Fruit fly (Drosophila melanogaster) whole organism, wandering third instar larva: ENCODE data around the gene zormin.

Source experiments
- CG32264 ChIP-seq: fragments of 200-800 bp; sonication (Bioruptor generic); optimal IDR thresholded peaks from 2 replicates; lab custom pipeline; 2016; ENCODE audit warnings: missing biosample characterization, missing genetic modification characterization
- CG9705 ChIP-seq: fragments of 200-800 bp; sonication (Bioruptor generic); optimal IDR thresholded peaks from 2 replicates; lab custom pipeline; 2018; ENCODE audit warnings: missing biosample characterization, mild to moderate bottlenecking, missing genetic modification characterization
- CrebA ChIP-seq: fragments of 200-800 bp; sonication (Bioruptor generic); optimal IDR thresholded peaks from 2 replicates; lab custom pipeline; 2016; ENCODE audit warnings: missing biosample characterization, mild to moderate bottlenecking, missing genetic modification characterization, borderline replicate concordance
- Dfd ChIP-seq: fragments of >200 bp; optimal IDR thresholded peaks from 2 replicates; lab custom pipeline; 2017; ENCODE audit warnings: missing biosample characterization, missing genetic modification characterization
- Dif ChIP-seq: fragments of 200-275, 200-300 bp; sonication (Bioruptor generic); optimal IDR thresholded peaks from 2 replicates; lab custom pipeline; 2018; ENCODE audit warnings: missing biosample characterization, missing genetic modification characterization; ENCODE audit not compliant: partially characterized antibody
- GATAd ChIP-seq: sonication (Bioruptor generic); optimal IDR thresholded peaks from 2 replicates; lab custom pipeline; 2016; ENCODE audit warnings: missing biosample characterization, missing genetic modification characterization
- HLH106 ChIP-seq: fragments of 200-800 bp; optimal IDR thresholded peaks from 3 replicates; lab custom pipeline; 2019; ENCODE audit warnings: missing biosample characterization, mild to moderate bottlenecking, missing genetic modification characterization, moderate library complexity
- Hnf4 ChIP-seq: fragments of 200-800 bp; sonication (Bioruptor generic); optimal IDR thresholded peaks from 2 replicates; lab custom pipeline; 2016; ENCODE audit warnings: missing biosample characterization, mild to moderate bottlenecking, missing genetic modification characterization
- Hr78 ChIP-seq: fragments of >200 bp; optimal IDR thresholded peaks from 2 replicates; lab custom pipeline; 2017; ENCODE audit warnings: missing biosample characterization, missing genetic modification characterization
- Jra ChIP-seq: sonication (Bioruptor generic); optimal IDR thresholded peaks from 2 replicates; lab custom pipeline; 2016; ENCODE audit warnings: missing biosample characterization, missing genetic modification characterization
- Mio ChIP-seq: sonication (Bioruptor generic); optimal IDR thresholded peaks from 2 replicates; lab custom pipeline; 2016; ENCODE audit warnings: missing biosample characterization, missing genetic modification characterization
- OdsH ChIP-seq: fragments of 200-800 bp; sonication (Bioruptor generic); optimal IDR thresholded peaks from 2 replicates; lab custom pipeline; 2016; ENCODE audit warnings: missing biosample characterization, mild to moderate bottlenecking, missing genetic modification characterization
- Rel ChIP-seq, 2 experiments: fragments of 200-800 bp; sonication (Bioruptor generic) in 1 of 2; optimal IDR thresholded peaks; 2 replicates in 1 of 2; 3 replicates in 1 of 2; lab custom pipeline; 2016 to 2019; ENCODE audit warnings: mild to moderate bottlenecking in 2 of 2, missing biosample characterization in 2 of 2, missing genetic modification characterization in 2 of 2, moderate library complexity in 1 of 2
- Sp1 ChIP-seq: fragments of 200-800 bp; sonication (Bioruptor generic); optimal IDR thresholded peaks from 3 replicates; lab custom pipeline; 2019; ENCODE audit warnings: missing biosample characterization, mild to moderate bottlenecking, missing genetic modification characterization, moderate library complexity
- Vsx2 ChIP-seq: fragments of 200-300, 225-300 bp; sonication (Bioruptor generic); optimal IDR thresholded peaks from 2 replicates; lab custom pipeline; 2018; ENCODE audit warnings: missing biosample characterization, missing genetic modification characterization; ENCODE audit not compliant: partially characterized antibody
- brk ChIP-seq: fragments of 200-800 bp; sonication (Bioruptor generic); optimal IDR thresholded peaks from 2 replicates; lab custom pipeline; 2016; ENCODE audit warnings: missing biosample characterization, mild to moderate bottlenecking, missing genetic modification characterization
- dl ChIP-seq, 2 experiments: fragments of 175-275, 200-275 bp in 1 of 2; fragments of 200-275 bp in 1 of 2; sonication (Bioruptor generic); optimal IDR thresholded peaks; lab custom pipeline; 2018; ENCODE audit warnings: mild to moderate bottlenecking in 2 of 2, missing biosample characterization in 2 of 2, missing genetic modification characterization in 2 of 2, moderate library complexity in 2 of 2; ENCODE audit not compliant: partially characterized antibody in 2 of 2, insufficient read depth in 1 of 2
- dmrt93B ChIP-seq: fragments of 200-800 bp; sonication (Bioruptor generic); optimal IDR thresholded peaks from 2 replicates; lab custom pipeline; 2018; ENCODE audit warnings: missing biosample characterization, mild to moderate bottlenecking, missing genetic modification characterization
- dsf ChIP-seq: sonication (Bioruptor generic); optimal IDR thresholded peaks from 2 replicates; lab custom pipeline; 2016; ENCODE audit warnings: missing biosample characterization, missing genetic modification characterization, borderline replicate concordance
- ey ChIP-seq: fragments of 200-800 bp; sonication (Bioruptor generic); optimal IDR thresholded peaks from 2 replicates; lab custom pipeline; 2016; ENCODE audit warnings: missing biosample characterization, missing genetic modification characterization
- foxo ChIP-seq, 2 experiments: fragments of 200-800 bp; sonication (Bioruptor generic); optimal IDR thresholded peaks; 2 replicates in 1 of 2; 3 replicates in 1 of 2; lab custom pipeline; 2016 to 2017; ENCODE audit warnings: missing biosample characterization in 2 of 2, missing genetic modification characterization in 2 of 2
- fru ChIP-seq: fragments of 200-800 bp; sonication (Bioruptor generic); optimal IDR thresholded peaks from 3 replicates; lab custom pipeline; 2016; ENCODE audit warnings: missing biosample characterization, mild to moderate bottlenecking, missing genetic modification characterization
- h ChIP-seq: fragments of 200-800 bp; sonication (Bioruptor generic); optimal IDR thresholded peaks from 3 replicates; lab custom pipeline; 2016; ENCODE audit warnings: missing biosample characterization, mild to moderate bottlenecking, missing genetic modification characterization
- lola ChIP-seq: fragments of >200 bp; optimal IDR thresholded peaks from 2 replicates; lab custom pipeline; 2017; ENCODE audit warnings: missing biosample characterization, missing genetic modification characterization
- pan ChIP-seq: fragments of >200 bp; optimal IDR thresholded peaks from 2 replicates; lab custom pipeline; 2017
- psq ChIP-seq: fragments of 200-800 bp; sonication (Bioruptor generic); optimal IDR thresholded peaks from 3 replicates; lab custom pipeline; 2017; ENCODE audit warnings: missing biosample characterization, mild to moderate bottlenecking, missing genetic modification characterization, moderate library complexity
- rgr ChIP-seq: fragments of 200-800 bp; sonication (Bioruptor generic); optimal IDR thresholded peaks from 3 replicates; lab custom pipeline; 2016; ENCODE audit warnings: missing biosample characterization, mild to moderate bottlenecking, missing genetic modification characterization
- sage ChIP-seq: fragments of 200-800 bp; sonication (Bioruptor generic); optimal IDR thresholded peaks from 2 replicates; lab custom pipeline; 2016; ENCODE audit warnings: missing biosample characterization, mild to moderate bottlenecking, missing genetic modification characterization
- sv ChIP-seq: fragments of 200-800 bp; sonication (Bioruptor generic); optimal IDR thresholded peaks from 3 replicates; lab custom pipeline; 2016; ENCODE audit warnings: missing biosample characterization, missing genetic modification characterization
- tai ChIP-seq: sonication (Bioruptor generic); optimal IDR thresholded peaks from 2 replicates; lab custom pipeline; 2016; ENCODE audit warnings: missing biosample characterization, missing genetic modification characterization

zormin gene

dm6 chr3L:2191994-2192450 lies 40.5 kb upstream of the zormin start, which contains the start of gene CG5707:
Gene CG5707, minus strand, starts transcription at chr3L:2192221.
- TF ChIP-seq pan (lab: Kevin White, UChicago): no peak
- no peak for TF ChIP-seq CG9705 (GFP tag; lab: Kevin White, UChicago)
- TF ChIP-seq CG32264 (GFP tag; lab: Kevin White, UChicago): no peak
- no peak for TF ChIP-seq sage (GFP tag; lab: Kevin White, UChicago)
- TF ChIP-seq h (GFP tag; lab: Kevin White, UChicago): no peak
- no peak for TF ChIP-seq Rel (GFP tag; optimal IDR thresholded peaks at IDR 0.05; lab: Kevin White, UChicago)
- TF ChIP-seq Rel (tag; optimal IDR thresholded peaks at IDR 0.05; lab: Kevin White, UChicago): no peak
- no peak for TF ChIP-seq fru (GFP tag; lab: Kevin White, UChicago)
- no peak for TF ChIP-seq Dif (GFP tag; lab: Kevin White, UChicago)
- TF ChIP-seq GATAd (GFP tag; lab: Kevin White, UChicago): no peak
- TF ChIP-seq tai (GFP tag; lab: Kevin White, UChicago): no peak
- TF ChIP-seq Vsx2 (GFP tag; lab: Kevin White, UChicago): no peak
- TF ChIP-seq Hnf4 (GFP tag; lab: Kevin White, UChicago): no peak
- no peak for TF ChIP-seq brk (GFP tag; lab: Kevin White, UChicago)
- no peak for TF ChIP-seq dl (GFP tag; optimal IDR thresholded peaks at IDR 0.05; lab: Kevin White, UChicago; ENCODE audit: insufficient read depth in 1 of 2, partially characterized antibody in 2 of 2)
- no peak for TF ChIP-seq Jra
- TF ChIP-seq sv (GFP tag; lab: Kevin White, UChicago): no peak
- no peak for TF ChIP-seq rgr (GFP tag; lab: Kevin White, UChicago)
- no peak for TF ChIP-seq psq (GFP tag; lab: Kevin White, UChicago)
- no peak for TF ChIP-seq Dfd (GFP tag; lab: Kevin White, UChicago)

DNA sequence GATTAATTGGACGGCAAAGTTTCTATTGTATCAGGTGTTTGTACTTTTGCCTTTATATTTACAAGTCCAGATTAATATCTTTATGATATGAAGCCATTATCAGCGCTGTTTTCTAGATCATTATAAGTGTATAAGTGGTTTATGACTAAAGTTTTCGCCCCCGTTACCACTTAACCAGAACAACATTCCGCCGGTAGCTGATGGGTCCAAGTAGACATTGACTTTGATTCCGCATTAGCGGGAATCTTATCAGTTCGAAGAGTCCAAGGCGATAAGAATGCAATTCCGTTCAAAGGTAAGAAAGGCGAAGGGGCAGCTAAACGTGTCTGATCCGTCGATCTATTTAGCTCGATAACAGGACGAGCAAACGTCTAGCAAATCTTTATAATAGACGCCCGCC lies 40.0 kb upstream of the zormin start:
- TF ChIP-seq ey (GFP tag; lab: Kevin White, UChicago) (no peak), dmrt93B (GFP tag; lab: Kevin White, UChicago) (no peak), CrebA (no peak)
- TF ChIP-seq, all 38 proteins: peak for 0

- TF ChIP-seq OdsH (GFP tag; lab: Kevin White, UChicago) (no peak), CG9705 (GFP tag; lab: Kevin White, UChicago) (no peak), dsf (no peak), dmrt93B (GFP tag; lab: Kevin White, UChicago) (no peak), HLH106 (tag; lab: Kevin White, UChicago) (no peak)
Observed at dm6 chr3L:2185630-2186029, 34.1 kb upstream of the zormin start, which contains the start of gene CG13810. Gene CG13810, plus strand, starts transcription at chr3L:2185930.

dm6 chr3L:2174232-2174631 lies 22.7 kb upstream of the zormin start, which contains the start of gene CG15820:
Gene CG15820, minus strand, starts transcription at chr3L:2174332.
- TF ChIP-seq Rel (GFP tag; optimal IDR thresholded peaks at IDR 0.05; lab: Kevin White, UChicago) (no peak), Rel (tag; optimal IDR thresholded peaks at IDR 0.05; lab: Kevin White, UChicago) (peak; percentile 40), OdsH (GFP tag; lab: Kevin White, UChicago) (peak; percentile 32), fru (GFP tag; lab: Kevin White, UChicago) (no peak), psq (GFP tag; lab: Kevin White, UChicago) (peak; percentile 12), dmrt93B (GFP tag; lab: Kevin White, UChicago) (no peak), CG9705 (GFP tag; lab: Kevin White, UChicago) (no peak), Sp1 (GFP tag; lab: Kevin White, UChicago) (no peak), rgr (GFP tag; lab: Kevin White, UChicago) (peak; percentile 48), pan (lab: Kevin White, UChicago) (no peak), Hnf4 (GFP tag; lab: Kevin White, UChicago) (no peak), foxo (GFP tag; optimal IDR thresholded peaks at IDR 0.05; lab: Kevin White, UChicago) (no peak), HLH106 (tag; lab: Kevin White, UChicago) (peak; percentile 39), Dfd (GFP tag; lab: Kevin White, UChicago) (no peak), lola (GFP tag; lab: Kevin White, UChicago) (no peak), CrebA (no peak), ey (GFP tag; lab: Kevin White, UChicago) (no peak), sage (GFP tag; lab: Kevin White, UChicago) (no peak), sv (GFP tag; lab: Kevin White, UChicago) (no peak), Hr78 (GFP tag; lab: Kevin White, UChicago) (no peak), dl (GFP tag; optimal IDR thresholded peaks at IDR 0.05; lab: Kevin White, UChicago; ENCODE audit: insufficient read depth in 1 of 2, partially characterized antibody in 2 of 2) (no peak), brk (GFP tag; lab: Kevin White, UChicago) (peak; percentile 29), Dif (GFP tag; lab: Kevin White, UChicago) (no peak), GATAd (GFP tag; lab: Kevin White, UChicago) (no peak), Mio (no peak)
